Worm (Caenorhabditis elegans): ENCODE measurements around the gene D2024.5.
"Not testable (repeated sequence)": the region's sequence is repeated elsewhere in the genome, so short reads cannot be mapped to it uniquely, and the experiment has no call there.

The D2024.5 gene

ce11 chrIV:7228208-7228607, at the start of gene D2024.5:
D2024.5 (minus strand) TSS chrIV:7228308.
- TF ChIP-seq ceh-13 (GFP tag; optimal IDR thresholded peaks at IDR 0.05), result no peak
- TF ChIP-seq tbx-11 (GFP tag; IDR thresholded peaks at IDR 0.05), result no peak
- no peak for TF ChIP-seq hmbx-1 (tag; optimal IDR thresholded peaks at IDR 0.05)
- TF ChIP-seq sea-1 (GFP tag; conservative IDR thresholded peaks at IDR 0.05), result no peak
- no peak for TF ChIP-seq hnd-1 (tag; optimal IDR thresholded peaks at IDR 0.05)
- TF ChIP-seq ets-7 (tag; optimal IDR thresholded peaks at IDR 0.05), result no peak
- TF ChIP-seq flt-1 (GFP tag; IDR thresholded peaks at IDR 0.05), result no peak
- no peak for TF ChIP-seq tra-4 (tag; optimal IDR thresholded peaks at IDR 0.05)
- TF ChIP-seq B0310.2 (tag; optimal IDR thresholded peaks at IDR 0.05), result no peak
- TF ChIP-seq ceh-36 (tag; optimal IDR thresholded peaks at IDR 0.05), result no peak
- TF ChIP-seq hmg-4 (GFP tag; optimal IDR thresholded peaks at IDR 0.05), result no peak
- TF ChIP-seq pes-1 (GFP tag; IDR thresholded peaks at IDR 0.05), result no peak
- no peak for TF ChIP-seq F13C5.2 (tag; optimal IDR thresholded peaks at IDR 0.05)
- no peak for TF ChIP-seq aly-1 (tag; optimal IDR thresholded peaks at IDR 0.05)

DNA sequence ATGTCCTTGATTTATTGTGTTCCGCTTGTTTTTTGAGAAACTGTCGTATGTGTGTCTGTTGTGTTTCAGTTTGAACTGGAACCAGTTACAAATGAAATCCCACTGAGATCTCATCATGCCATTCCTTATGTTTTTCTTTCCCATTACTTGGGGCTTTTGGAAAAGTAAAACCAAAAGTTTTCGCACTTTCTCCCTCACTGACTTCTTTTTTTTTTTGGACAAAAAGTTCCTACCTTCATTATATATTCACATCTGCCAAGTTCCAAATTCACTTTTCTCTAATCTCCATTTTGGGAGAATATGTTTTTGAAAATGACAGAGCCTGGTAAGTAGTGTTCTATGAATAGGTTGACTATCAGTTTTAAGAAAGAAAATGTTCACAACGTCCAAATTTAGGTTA, 48.6 kb upstream of the D2024.5 start, which contains the start of gene C06E4.2:
C06E4.2 (plus strand) TSS at position 301 of the 400 bp plus-strand sequence.
- TF ChIP-seq F13C5.2 (tag; optimal IDR thresholded peaks at IDR 0.05), result no peak
- TF ChIP-seq ama-1 (optimal IDR thresholded peaks at IDR 0.05), result no peak
- TF ChIP-seq tra-4 (tag; optimal IDR thresholded peaks at IDR 0.05), result no peak
- TF ChIP-seq pes-1 (GFP tag; IDR thresholded peaks at IDR 0.05), result no peak
- TF ChIP-seq hmg-4 (GFP tag; optimal IDR thresholded peaks at IDR 0.05), result no peak
- no peak for TF ChIP-seq aly-1 (tag; optimal IDR thresholded peaks at IDR 0.05)
- no peak for TF ChIP-seq scrt-1 (GFP tag; IDR thresholded peaks at IDR 0.05)

DNA sequence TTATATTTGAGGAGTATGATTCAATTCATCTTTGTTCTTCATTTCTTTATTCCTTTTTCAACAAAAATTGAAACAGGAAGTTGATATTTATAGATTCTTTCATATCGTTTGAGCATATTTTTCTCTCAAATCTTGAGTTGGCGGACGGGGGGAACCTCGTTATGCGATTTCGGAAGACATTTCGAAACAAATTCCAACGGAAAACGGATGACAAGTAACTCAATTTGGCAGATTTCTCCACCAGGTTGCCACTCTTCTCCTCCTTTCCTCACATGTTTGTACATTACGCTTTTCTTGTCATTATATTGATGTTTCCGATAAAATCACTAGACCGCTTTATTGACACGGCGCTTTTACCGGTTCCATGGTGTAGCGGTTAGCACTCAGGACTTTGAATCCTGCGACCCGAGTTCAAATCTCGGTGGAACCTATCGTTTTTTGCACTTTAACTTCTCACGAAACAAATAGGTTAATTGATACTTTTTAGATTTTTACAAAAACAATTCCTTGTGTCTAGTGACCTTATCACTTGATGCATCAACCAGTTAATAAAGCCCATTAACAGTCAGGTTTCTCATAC, 47.0 kb upstream of the D2024.5 start:
- TF ChIP-seq ceh-13 (GFP tag; optimal IDR thresholded peaks at IDR 0.05) (no peak), aly-1 (tag; optimal IDR thresholded peaks at IDR 0.05) (no peak), sea-1 (GFP tag; conservative IDR thresholded peaks at IDR 0.05) (no peak), hmg-4 (GFP tag; optimal IDR thresholded peaks at IDR 0.05) (no peak), tbx-11 (GFP tag; IDR thresholded peaks at IDR 0.05) (no peak), hmbx-1 (tag; optimal IDR thresholded peaks at IDR 0.05) (no peak), ama-1 (optimal IDR thresholded peaks at IDR 0.05) (no peak), ets-7 (tag; optimal IDR thresholded peaks at IDR 0.05) (no peak), F13C5.2 (tag; optimal IDR thresholded peaks at IDR 0.05) (no peak)

- TF ChIP-seq hmbx-1 (tag; optimal IDR thresholded peaks at IDR 0.05) (no peak), hmg-4 (GFP tag; optimal IDR thresholded peaks at IDR 0.05) (no peak), tbx-11 (GFP tag; IDR thresholded peaks at IDR 0.05) (no peak), flt-1 (GFP tag; IDR thresholded peaks at IDR 0.05) (no peak), ceh-13 (GFP tag; optimal IDR thresholded peaks at IDR 0.05) (no peak), B0310.2 (tag; optimal IDR thresholded peaks at IDR 0.05) (no peak)
Observed at ce11 chrIV:7263137-7263536, 35.0 kb upstream of the D2024.5 start, which contains the start of gene glb-2. glb-2 (minus strand) TSS chrIV:7263237.

ce11 chrIV:7260587-7260986, 32.5 kb upstream of the D2024.5 start, which contains the start of gene C06E4.3:
C06E4.3 (plus strand) TSS chrIV:7260875.
- TF ChIP-seq hmbx-1 (tag; optimal IDR thresholded peaks at IDR 0.05) (no peak), flt-1 (GFP tag; IDR thresholded peaks at IDR 0.05) (no peak), F13C5.2 (tag; optimal IDR thresholded peaks at IDR 0.05) (no peak), ceh-13 (GFP tag; optimal IDR thresholded peaks at IDR 0.05) (no peak), B0310.2 (tag; optimal IDR thresholded peaks at IDR 0.05) (no peak), aly-1 (tag; optimal IDR thresholded peaks at IDR 0.05) (no peak), hmg-4 (GFP tag; optimal IDR thresholded peaks at IDR 0.05) (no peak), tbx-11 (GFP tag; IDR thresholded peaks at IDR 0.05) (no peak), tra-4 (tag; optimal IDR thresholded peaks at IDR 0.05) (no peak), tbx-37 (GFP tag; conservative IDR thresholded peaks at IDR 0.05) (no peak), ets-7 (tag; optimal IDR thresholded peaks at IDR 0.05) (no peak), pes-1 (GFP tag; IDR thresholded peaks at IDR 0.05) (no peak), scrt-1 (GFP tag; IDR thresholded peaks at IDR 0.05) (no peak), ama-1 (optimal IDR thresholded peaks at IDR 0.05) (no peak), hnd-1 (tag; optimal IDR thresholded peaks at IDR 0.05) (no peak), sea-1 (GFP tag; conservative IDR thresholded peaks at IDR 0.05) (no peak), ceh-36 (tag; optimal IDR thresholded peaks at IDR 0.05) (no peak)

DNA sequence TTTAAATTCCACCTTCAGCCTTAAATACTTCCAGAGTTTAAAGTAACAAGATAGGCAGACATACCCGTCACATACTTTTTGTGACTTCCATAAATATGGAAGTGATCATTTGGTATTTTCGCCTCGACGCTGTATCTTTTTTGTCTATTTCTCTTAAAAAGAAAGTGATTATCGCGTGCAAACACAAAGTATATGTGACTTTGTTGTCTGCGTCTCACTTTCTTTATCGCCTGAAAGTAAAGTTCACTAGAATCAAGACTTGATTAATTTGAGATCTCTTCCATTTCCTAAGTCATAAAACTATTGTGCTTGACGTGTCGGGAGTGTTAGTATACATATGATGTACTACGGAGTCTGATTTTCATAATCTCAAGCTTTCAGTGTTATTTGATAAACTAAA, 30.1 kb upstream of the D2024.5 start, which contains the start of gene C06E4.6:
C06E4.6 (minus strand) TSS at position 51 of the 400 bp plus-strand sequence.
- TF ChIP-seq ets-7 (tag; optimal IDR thresholded peaks at IDR 0.05) (no peak), B0310.2 (tag; optimal IDR thresholded peaks at IDR 0.05) (no peak), pes-1 (GFP tag; IDR thresholded peaks at IDR 0.05) (no peak), F13C5.2 (tag; optimal IDR thresholded peaks at IDR 0.05) (no peak), tbx-37 (GFP tag; conservative IDR thresholded peaks at IDR 0.05) (no peak), ceh-13 (GFP tag; optimal IDR thresholded peaks at IDR 0.05) (no peak), sea-1 (GFP tag; conservative IDR thresholded peaks at IDR 0.05) (no peak)

DNA sequence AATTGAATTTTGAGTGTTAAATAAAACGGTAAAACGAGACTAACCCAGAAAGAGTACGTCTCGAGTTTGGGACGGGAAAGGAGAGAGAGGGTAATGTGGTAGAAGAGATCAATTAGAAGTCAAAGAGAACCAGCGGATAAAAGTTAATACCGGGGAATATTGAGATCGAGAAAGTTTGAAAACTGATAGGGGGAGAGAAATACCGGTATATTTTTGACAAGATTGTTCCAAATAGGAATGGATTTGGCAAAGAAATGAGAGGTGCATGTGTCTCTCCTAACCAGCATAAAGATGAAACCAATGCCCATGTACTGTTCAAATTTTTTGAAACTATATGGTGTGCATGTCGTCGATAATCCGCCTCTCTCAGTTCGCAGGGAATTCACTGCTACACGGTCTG, 26.6 kb upstream of the D2024.5 start, which contains the start of gene C06E4.5:
C06E4.5 (plus strand) TSS at position 301 of the 400 bp plus-strand sequence.
- not testable (repeated sequence) for TF ChIP-seq tbx-11 (GFP tag; IDR thresholded peaks at IDR 0.05); hnd-1 (tag; optimal IDR thresholded peaks at IDR 0.05); ceh-36 (tag; optimal IDR thresholded peaks at IDR 0.05)

DNA sequence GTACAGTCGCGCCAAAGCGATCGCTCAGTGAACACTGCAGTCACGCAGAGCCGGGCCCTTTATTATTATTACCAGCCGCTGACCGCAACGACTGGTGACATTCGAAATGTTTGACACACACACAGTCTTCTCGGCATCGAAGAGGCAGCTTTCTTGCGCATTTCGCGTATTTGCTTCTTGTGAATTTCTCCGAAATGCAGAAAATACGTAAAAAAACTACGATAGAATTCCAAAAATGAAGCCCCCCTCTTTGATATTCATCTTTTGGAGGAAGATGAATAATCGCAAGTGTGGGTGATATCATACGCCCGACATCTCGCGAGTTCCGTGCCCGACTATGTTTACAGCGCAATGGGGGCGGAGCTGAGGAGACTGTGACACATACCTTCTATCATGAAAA, 25.2 kb upstream of the D2024.5 start:
- TF ChIP-seq tra-4 (tag; optimal IDR thresholded peaks at IDR 0.05) (no peak), ceh-36 (tag; optimal IDR thresholded peaks at IDR 0.05) (no peak), ets-7 (tag; optimal IDR thresholded peaks at IDR 0.05) (no peak), aly-1 (tag; optimal IDR thresholded peaks at IDR 0.05) (no peak), hmbx-1 (tag; optimal IDR thresholded peaks at IDR 0.05) (no peak), ama-1 (optimal IDR thresholded peaks at IDR 0.05) (no peak), sea-1 (GFP tag; conservative IDR thresholded peaks at IDR 0.05) (no peak), hnd-1 (tag; optimal IDR thresholded peaks at IDR 0.05) (no peak), flt-1 (GFP tag; IDR thresholded peaks at IDR 0.05) (no peak), hmg-4 (GFP tag; optimal IDR thresholded peaks at IDR 0.05) (no peak), F13C5.2 (tag; optimal IDR thresholded peaks at IDR 0.05) (no peak), tbx-11 (GFP tag; IDR thresholded peaks at IDR 0.05) (no peak), ceh-13 (GFP tag; optimal IDR thresholded peaks at IDR 0.05) (no peak), scrt-1 (GFP tag; IDR thresholded peaks at IDR 0.05) (no peak), pes-1 (GFP tag; IDR thresholded peaks at IDR 0.05) (no peak), tbx-37 (GFP tag; conservative IDR thresholded peaks at IDR 0.05) (no peak), B0310.2 (tag; optimal IDR thresholded peaks at IDR 0.05) (no peak)
